Fruit fly (Drosophila melanogaster) ovary, adult (tissue): Measurements from ENCODE around the gene CG32270.

Source experiments
- CG17801 ChIP-seq: fragments of 200-800 bp; optimal IDR thresholded peaks from 2 replicates; lab custom pipeline; 2019; ENCODE audit warnings: missing biosample characterization, mild to moderate bottlenecking, missing genetic modification characterization, moderate library complexity; ENCODE audit not compliant: partially characterized antibody

Gene CG32270

dm6 chr3L:3208895-3209294, at the start of gene CG32270, which contains the start of gene CG32269:
Gene CG32270, minus strand, starts transcription at chr3L:3208985.
Gene CG32269, minus strand, starts transcription at chr3L:3208985.
- TF ChIP-seq CG17801 (GFP tag; lab: Kevin White, UChicago): no peak

- TF ChIP-seq CG17801 (GFP tag; lab: Kevin White, UChicago): no peak
These were observed 48.9 kb upstream of the CG32270 start, which contains the start of gene ckd for dm6 chr3L:3257690-3258089. Gene ckd, plus strand, starts transcription at chr3L:3257878.

- TF ChIP-seq CG17801 (GFP tag; lab: Kevin White, UChicago): no peak
These were observed 44.8 kb upstream of the CG32270 start for dm6 chr3L:3253631-3254030.

dm6 chr3L:3252884-3253283, 44.1 kb upstream of the CG32270 start:
- TF ChIP-seq CG17801 (GFP tag; lab: Kevin White, UChicago): no peak

dm6 chr3L:3251659-3252490, 43.1 kb upstream of the CG32270 start:
- TF ChIP-seq CG17801 (GFP tag; lab: Kevin White, UChicago): no peak

dm6 chr3L:3250922-3251658, 42.3 kb upstream of the CG32270 start:
- TF ChIP-seq CG17801 (GFP tag; lab: Kevin White, UChicago): no peak

- peak; percentile 92 for TF ChIP-seq CG17801 (GFP tag; lab: Kevin White, UChicago)
These were observed 41.4 kb upstream of the CG32270 start for dm6 chr3L:3249997-3250774.

- no peak for TF ChIP-seq CG17801 (GFP tag; lab: Kevin White, UChicago)
These were observed 40.8 kb upstream of the CG32270 start for dm6 chr3L:3249664-3249996.

dm6 chr3L:3248714-3249663, 40.2 kb upstream of the CG32270 start:
- peak; percentile 42 for TF ChIP-seq CG17801 (GFP tag; lab: Kevin White, UChicago)

dm6 chr3L:3247130-3248065, 38.6 kb upstream of the CG32270 start, which contains the start of gene CG43389:
Gene CG43389, plus strand, starts transcription at chr3L:3248015.
- TF ChIP-seq CG17801 (GFP tag; lab: Kevin White, UChicago): no peak

- TF ChIP-seq CG17801 (GFP tag; lab: Kevin White, UChicago): peak; percentile 45
These were observed 37.8 kb upstream of the CG32270 start for dm6 chr3L:3246378-3247129.

- TF ChIP-seq CG17801 (GFP tag; lab: Kevin White, UChicago): no peak
These were observed 36.4 kb upstream of the CG32270 start for dm6 chr3L:3245189-3245588.
